Worm (Caenorhabditis elegans) whole organism, early embryonic: Measurements from ENCODE around the gene rab-6.1.
"Not testable (repeated sequence)": the region's sequence is repeated elsewhere in the genome, so short reads cannot be mapped to it uniquely, and the experiment has no call there.

Experiments
- B0310.2 ChIP-seq: sonication (generic microtip); optimal IDR thresholded peaks from 2 replicates; lab custom pipeline; 2016; ENCODE audit warnings: mild to moderate bottlenecking, missing genetic modification characterization, missing compliant biosample characterization
- F13C5.2 ChIP-seq: sonication (generic microtip); optimal IDR thresholded peaks from 2 replicates; lab custom pipeline; 2017; ENCODE audit warnings: mild to moderate bottlenecking, missing genetic modification characterization, inconsistent platforms, missing compliant biosample characterization
- aly-1 ChIP-seq: sonication (generic microtip); optimal IDR thresholded peaks from 2 replicates; lab custom pipeline; 2016; ENCODE audit warnings: missing genetic modification characterization, missing compliant biosample characterization
- ama-1 ChIP-seq: fragments of 150-350 bp; optimal IDR thresholded peaks from 2 replicates; lab custom pipeline; 2014
- ceh-13 ChIP-seq: fragments of 200-800 bp; sonication (Bioruptor generic); optimal IDR thresholded peaks from 2 replicates; lab custom pipeline; 2018; ENCODE audit warnings: mild to moderate bottlenecking, missing genetic modification characterization, missing compliant biosample characterization
- ceh-36 ChIP-seq: sonication (generic microtip); optimal IDR thresholded peaks from 2 replicates; lab custom pipeline; 2016; ENCODE audit warnings: missing genetic modification characterization, inconsistent platforms, missing compliant biosample characterization
- ets-7 ChIP-seq: sonication (generic microtip); optimal IDR thresholded peaks from 2 replicates; lab custom pipeline; 2016; ENCODE audit warnings: missing genotype, missing genetic modification characterization, missing compliant biosample characterization
- flt-1 ChIP-seq: fragments of 200-800 bp; sonication (Bioruptor generic); IDR thresholded peaks from 2 replicates; pipeline ENCODE4 v1.3.6; 2022; ENCODE audit warnings: missing genetic modification characterization, missing compliant biosample characterization
- hmbx-1 ChIP-seq: sonication (generic microtip); optimal IDR thresholded peaks from 2 replicates; lab custom pipeline; 2016; ENCODE audit warnings: mild to moderate bottlenecking, missing genetic modification characterization, missing compliant biosample characterization
- hmg-4 ChIP-seq: fragments of 200-800 bp; sonication (Bioruptor generic); optimal IDR thresholded peaks from 2 replicates; lab custom pipeline; 2018; ENCODE audit warnings: mild to moderate bottlenecking, missing genetic modification characterization, missing compliant biosample characterization
- hnd-1 ChIP-seq: sonication (generic microtip); optimal IDR thresholded peaks from 2 replicates; lab custom pipeline; 2016; ENCODE audit warnings: missing genetic modification characterization, missing compliant biosample characterization
- pes-1 ChIP-seq: fragments of 200-800 bp; sonication (Bioruptor generic); IDR thresholded peaks from 2 replicates; pipeline ENCODE4 v1.3.6; 2022; ENCODE audit warnings: missing genetic modification reagents, missing genetic modification characterization, missing compliant biosample characterization
- scrt-1 ChIP-seq: fragments of 200-800 bp; sonication (Bioruptor generic); IDR thresholded peaks from 2 replicates; pipeline ENCODE4 v1.3.6; 2022; ENCODE audit warnings: missing genetic modification characterization, missing compliant biosample characterization
- sea-1 ChIP-seq: fragments of 200-800 bp; sonication (Bioruptor generic); conservative IDR thresholded peaks from 2 replicates; pipeline ENCODE4 v1.3.6; 2022; ENCODE audit warnings: missing genetic modification characterization, missing compliant biosample characterization
- tbx-11 ChIP-seq: fragments of 200-800 bp; sonication (Bioruptor generic); IDR thresholded peaks from 2 replicates; pipeline ENCODE4 v1.3.6; 2022; ENCODE audit warnings: missing genetic modification characterization, missing compliant biosample characterization
- tbx-37 ChIP-seq: fragments of 200-800 bp; sonication (Bioruptor generic); conservative IDR thresholded peaks from 2 replicates; pipeline ENCODE4 v1.3.6; 2022; ENCODE audit warnings: missing genetic modification reagents, missing genetic modification characterization, missing compliant biosample characterization
- tra-4 ChIP-seq: sonication (generic microtip); optimal IDR thresholded peaks from 2 replicates; lab custom pipeline; 2017; ENCODE audit warnings: missing genetic modification characterization, missing compliant biosample characterization

The rab-6.1 gene

DNA sequence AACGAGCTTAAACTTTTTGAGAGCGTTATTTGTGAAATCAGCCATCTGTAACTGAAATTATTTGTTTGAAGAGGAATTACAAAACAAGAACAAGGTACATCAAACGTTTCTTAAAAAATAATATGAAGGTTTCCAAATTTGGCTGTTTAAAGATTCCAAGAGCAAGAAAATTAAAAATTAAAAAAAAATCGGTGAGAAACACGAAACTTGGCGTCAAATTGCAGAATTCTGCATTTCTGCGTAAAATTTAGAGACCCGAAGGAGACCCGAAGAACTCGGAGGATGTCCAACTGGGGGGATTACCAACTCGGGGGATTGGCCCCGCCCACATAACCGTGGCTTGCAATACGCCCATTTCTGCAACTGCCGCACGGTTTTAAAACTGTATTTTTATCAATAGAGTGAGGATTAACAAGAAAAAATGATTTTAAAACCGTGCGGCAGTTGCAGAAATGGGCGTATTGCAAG is at the start of gene rab-6.1:
TSS of gene rab-6.1 (minus strand) at position 51 of the 468 bp plus-strand sequence.
- not testable (repeated sequence) for TF ChIP-seq ceh-36 (tag; lab: Kevin White, UChicago); tbx-37 (GFP tag; lab: Robert Waterston, UW); B0310.2 (tag; lab: Kevin White, UChicago)

DNA sequence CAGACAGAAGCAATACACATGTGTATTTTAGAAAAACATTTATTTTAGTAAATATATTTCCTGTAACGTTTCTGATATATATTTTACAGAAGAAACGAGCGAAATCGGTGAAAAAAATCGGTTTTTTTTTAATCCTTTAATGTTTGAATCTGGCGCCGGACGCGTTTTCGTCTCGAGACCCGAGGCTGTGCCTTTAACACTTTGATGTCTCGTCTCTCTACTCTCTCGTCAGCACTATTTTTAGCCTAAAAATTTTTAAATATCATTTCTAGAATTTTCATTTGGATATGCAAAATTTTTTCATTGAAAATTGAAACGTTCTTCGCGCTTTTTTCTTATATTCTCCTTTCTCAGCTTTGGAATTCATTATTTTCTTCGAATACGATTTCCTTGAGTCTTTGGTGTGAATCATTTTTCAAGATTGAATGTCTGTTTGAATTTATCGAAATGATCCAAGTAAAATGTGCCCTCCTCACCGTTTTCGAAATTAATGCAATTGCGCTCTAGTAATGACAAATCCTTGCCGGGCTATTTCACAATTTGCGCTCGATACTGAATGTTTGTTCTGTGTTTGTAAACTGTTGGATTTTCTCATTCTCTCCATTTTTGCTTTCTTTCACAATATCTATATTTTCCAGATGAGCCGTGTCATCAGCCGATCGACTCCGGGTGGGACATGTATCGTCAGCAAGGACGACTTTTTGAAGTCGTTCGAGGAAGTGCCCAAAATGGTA is 48.8 kb upstream of the rab-6.1 start, which contains the start of gene cls-2:
TSS of gene cls-2 (plus strand) at position 635 of the 734 bp plus-strand sequence.
- TF ChIP-seq pes-1 (GFP tag; lab: Robert Waterston, UW) (no peak), sea-1 (GFP tag; lab: Robert Waterston, UW) (0 out of 2 replicates have a peak, but pooled peaks have one; percentile 58)

DNA sequence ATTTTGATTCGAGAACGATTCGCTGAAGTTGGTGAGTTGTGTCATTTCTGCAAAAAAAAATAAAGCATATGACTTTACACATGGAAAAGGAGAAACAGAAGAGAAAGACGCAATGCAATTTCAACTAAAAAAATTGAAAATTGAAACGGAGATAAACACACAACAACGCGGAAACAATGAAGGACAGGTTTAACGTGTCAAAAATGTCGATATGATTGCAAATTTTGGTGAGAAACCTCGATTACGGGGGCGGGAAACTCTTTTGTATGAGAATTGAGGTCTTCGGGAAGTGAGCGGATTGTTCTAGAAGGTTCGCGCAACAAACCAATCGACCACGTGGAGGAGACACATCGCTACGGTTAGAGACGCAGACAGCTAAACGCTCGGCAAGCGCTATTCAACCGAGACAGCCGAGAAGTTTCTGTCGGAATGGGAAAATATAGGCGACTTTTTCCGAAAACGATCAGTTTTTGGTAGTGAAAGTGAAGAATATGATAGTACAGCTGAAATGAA is 48.0 kb upstream of the rab-6.1 start, which contains the start of gene R107.5:
TSS of gene R107.5 (minus strand) at position 51 of the 513 bp plus-strand sequence.
- TF ChIP-seq F13C5.2 (tag; lab: Kevin White, UChicago) (peak; percentile 66), sea-1 (GFP tag; lab: Robert Waterston, UW) (0 out of 2 replicates have a peak, but pooled peaks have one; percentile 11), tbx-37 (GFP tag; lab: Robert Waterston, UW) (no peak), tra-4 (tag; lab: Kevin White, UChicago) (peak; percentile 58), ets-7 (no peak), ceh-13 (GFP tag; lab: Kevin White, UChicago) (no peak), tbx-11 (no peak), ceh-36 (tag; lab: Kevin White, UChicago) (no peak), ama-1 (lab: Kevin White, UChicago) (no peak), pes-1 (GFP tag; lab: Robert Waterston, UW) (peak; percentile 12; the same call in 1 of the 2 replicates), hnd-1 (tag; lab: Kevin White, UChicago) (peak; percentile 31), hmg-4 (peak; percentile 47), B0310.2 (tag; lab: Kevin White, UChicago) (peak; percentile 63), aly-1 (tag; lab: Kevin White, UChicago) (no peak), hmbx-1 (tag; lab: Kevin White, UChicago) (no peak), flt-1 (GFP tag; lab: Robert Waterston, UW) (peak; percentile 24; the same call in 1 of the 2 replicates), scrt-1 (no peak)

DNA sequence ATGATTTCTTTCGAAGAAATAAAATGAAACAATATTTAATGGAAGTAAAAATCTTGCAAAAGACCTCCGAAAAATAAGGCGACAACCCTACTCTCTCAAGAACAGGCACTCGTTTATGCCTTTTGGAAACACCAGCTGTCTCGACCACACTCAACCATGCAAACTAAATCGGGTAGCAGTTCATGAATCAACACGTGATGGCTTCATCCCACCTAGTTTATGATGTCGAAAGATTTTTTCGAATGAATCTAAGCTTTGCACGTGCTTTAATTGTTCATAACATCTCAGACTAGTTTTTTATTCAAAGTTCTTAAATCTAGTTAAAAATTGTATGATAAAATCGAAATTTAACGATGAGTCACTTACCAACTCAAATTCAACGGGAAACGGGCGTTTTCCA is 47.5 kb upstream of the rab-6.1 start:
- TF ChIP-seq hmg-4: no peak
- TF ChIP-seq pes-1 (GFP tag; lab: Robert Waterston, UW): 0 out of 2 replicates have a peak, but pooled peaks have one; percentile 37

DNA sequence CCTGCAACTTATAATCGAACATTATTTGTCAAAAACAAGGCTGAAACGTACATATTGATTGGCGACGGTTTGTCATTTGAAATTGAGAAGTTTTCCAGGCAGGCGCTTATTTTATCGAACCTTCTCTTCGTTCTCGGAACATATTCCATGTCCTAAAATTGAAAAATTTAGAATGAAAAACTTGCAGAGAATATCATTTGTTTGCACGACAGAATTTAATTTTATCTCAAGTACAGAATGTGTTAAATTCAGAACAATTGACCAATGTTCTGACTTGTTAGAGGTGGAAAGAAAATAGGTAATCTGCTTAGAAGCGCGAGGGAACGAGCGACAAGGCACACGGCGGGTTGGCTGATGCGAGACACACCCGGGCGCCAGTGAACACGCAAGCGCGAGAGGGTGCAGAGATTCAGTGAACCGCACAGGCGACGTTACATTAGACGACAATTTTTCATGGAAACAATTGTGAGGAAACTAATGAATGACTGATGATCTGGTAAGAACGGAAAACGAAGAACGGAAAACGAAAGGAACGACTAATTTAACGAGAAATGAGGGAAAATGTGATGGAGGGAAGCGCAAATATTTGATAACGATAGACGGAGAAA is 46.7 kb upstream of the rab-6.1 start:
- no peak for TF ChIP-seq tbx-37 (GFP tag; lab: Robert Waterston, UW)
- no peak for TF ChIP-seq pes-1 (GFP tag; lab: Robert Waterston, UW)
- TF ChIP-seq ceh-36 (tag; lab: Kevin White, UChicago): no peak
- no peak for TF ChIP-seq B0310.2 (tag; lab: Kevin White, UChicago)
- TF ChIP-seq aly-1 (tag; lab: Kevin White, UChicago): no peak
- TF ChIP-seq ama-1 (lab: Kevin White, UChicago): no peak
- no peak for TF ChIP-seq hmbx-1 (tag; lab: Kevin White, UChicago)
- TF ChIP-seq scrt-1: 0 out of 2 replicates have a peak, but pooled peaks have one; percentile 59
- TF ChIP-seq tbx-11: no peak
- TF ChIP-seq flt-1 (GFP tag; lab: Robert Waterston, UW): no peak
- TF ChIP-seq sea-1 (GFP tag; lab: Robert Waterston, UW): peak; percentile 33; the same call in 1 of the 2 replicates

DNA sequence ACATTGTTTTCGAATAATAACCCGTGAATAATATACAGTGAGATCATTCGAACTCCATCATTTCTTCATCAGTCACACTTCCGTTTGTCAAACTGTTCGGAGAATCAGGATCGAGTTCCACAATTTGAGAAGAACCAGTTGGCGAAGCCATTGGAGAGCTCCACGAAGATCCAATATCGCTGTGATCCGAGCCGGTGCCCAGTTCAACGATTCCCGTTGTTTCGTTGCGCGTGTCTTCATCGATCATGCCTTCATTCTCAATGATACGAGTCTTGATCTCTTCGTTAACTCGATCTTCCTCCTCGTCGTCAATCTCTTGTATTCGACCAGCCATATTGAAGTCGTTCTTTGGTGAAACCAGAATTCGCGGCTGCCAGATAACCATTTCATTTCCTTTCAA is 46.0 kb upstream of the rab-6.1 start:
- TF ChIP-seq sea-1 (GFP tag; lab: Robert Waterston, UW): no peak
- TF ChIP-seq ceh-13 (GFP tag; lab: Kevin White, UChicago): no peak
- TF ChIP-seq pes-1 (GFP tag; lab: Robert Waterston, UW): no peak
- no peak for TF ChIP-seq ama-1 (lab: Kevin White, UChicago)

DNA sequence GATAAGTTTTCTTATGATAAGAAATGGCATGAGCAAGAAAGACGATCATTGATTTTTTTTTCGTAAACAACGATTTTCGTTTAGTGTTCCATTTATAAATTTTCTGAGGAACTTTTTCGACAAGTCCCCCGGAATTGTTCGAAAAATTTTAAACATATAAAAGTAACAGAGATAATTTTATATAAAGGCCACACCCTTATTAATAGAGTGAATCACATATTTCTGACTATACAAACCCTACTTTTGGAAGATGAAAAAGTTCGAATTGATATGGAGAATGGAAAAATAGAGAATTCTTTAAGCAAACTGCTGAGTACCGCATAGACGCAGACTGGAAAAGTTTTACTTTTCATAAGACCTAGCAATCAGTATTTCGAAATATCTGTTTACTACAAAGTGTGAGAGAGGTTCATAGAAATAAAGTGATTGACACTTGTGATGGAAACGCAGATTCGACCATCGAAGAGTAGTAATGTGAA is 45.4 kb upstream of the rab-6.1 start:
- no peak for TF ChIP-seq aly-1 (tag; lab: Kevin White, UChicago)
- peak; percentile 47; the same call in 1 of the 2 replicates for TF ChIP-seq sea-1 (GFP tag; lab: Robert Waterston, UW)
- TF ChIP-seq hnd-1 (tag; lab: Kevin White, UChicago): peak; percentile 61
- TF ChIP-seq ceh-36 (tag; lab: Kevin White, UChicago): peak; percentile 3
- no peak for TF ChIP-seq pes-1 (GFP tag; lab: Robert Waterston, UW)

DNA sequence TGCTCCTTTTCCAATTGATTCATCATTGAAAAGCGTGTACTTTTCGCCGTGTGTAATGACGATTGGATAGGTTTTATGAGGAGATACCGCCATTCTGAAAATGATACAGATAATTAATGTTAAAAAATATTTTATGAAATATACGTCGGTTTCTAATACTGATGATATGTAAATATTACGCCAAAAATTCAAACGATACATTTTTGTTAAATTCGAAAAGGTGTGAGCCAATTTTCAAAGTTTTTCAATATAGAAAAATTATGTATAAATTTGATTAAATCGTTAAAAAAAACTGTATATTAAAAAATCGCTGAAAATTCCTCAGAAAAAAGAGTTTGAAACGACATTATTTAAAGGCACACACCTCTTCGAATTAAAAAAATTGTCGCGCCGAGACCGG is 44.8 kb upstream of the rab-6.1 start, which contains the start of gene ikke-1:
TSS of gene ikke-1 (minus strand) at position 101 of the 400 bp plus-strand sequence.
- no peak for TF ChIP-seq flt-1 (GFP tag; lab: Robert Waterston, UW)
- TF ChIP-seq tra-4 (tag; lab: Kevin White, UChicago): no peak
- TF ChIP-seq ceh-36 (tag; lab: Kevin White, UChicago): no peak
- TF ChIP-seq B0310.2 (tag; lab: Kevin White, UChicago): no peak
- TF ChIP-seq hmbx-1 (tag; lab: Kevin White, UChicago): no peak
- TF ChIP-seq pes-1 (GFP tag; lab: Robert Waterston, UW): no peak
